Worm (Caenorhabditis elegans): Measurements from ENCODE around the gene sru-9.

DNA sequence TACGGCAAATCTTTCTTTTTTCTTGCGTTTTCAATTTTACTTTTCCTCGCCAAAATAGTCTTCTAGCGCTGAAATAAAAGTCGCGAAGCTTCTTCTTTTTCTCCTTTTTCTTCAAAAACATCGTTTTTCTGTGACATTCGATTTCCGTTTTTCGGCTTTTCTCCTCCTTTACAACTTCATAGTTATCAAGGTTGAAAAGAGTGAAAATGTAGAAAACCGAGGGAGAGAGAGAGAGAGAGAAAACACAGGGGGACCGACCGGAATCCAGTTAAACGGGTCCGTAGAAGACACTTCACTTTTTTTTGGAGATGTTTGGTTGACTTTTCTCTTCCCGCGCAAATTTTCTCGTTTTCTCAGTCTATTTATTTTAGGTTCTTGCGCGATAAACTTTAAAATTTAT lies 24.5 kb upstream of the sru-9 start:
- TF ChIP-seq mab-5 (tag; optimal IDR thresholded peaks at IDR 0.05) (no peak), ham-2 (GFP tag; optimal IDR thresholded peaks at IDR 0.05) (no peak), blmp-1 (tag; optimal IDR thresholded peaks at IDR 0.05) (no peak), snpc-4 (tag; optimal IDR thresholded peaks at IDR 0.05) (no peak), elt-1 (tag; optimal IDR thresholded peaks at IDR 0.05; ENCODE audit: borderline replicate concordance, insufficient read depth) (no peak), unc-62 (GFP tag; optimal IDR thresholded peaks at IDR 0.05) (no peak), sptf-1 (tag; optimal IDR thresholded peaks at IDR 0.05) (no peak), lsy-2 (tag; optimal IDR thresholded peaks at IDR 0.05) (no peak), ztf-11 (tag; optimal IDR thresholded peaks at IDR 0.05) (no peak), nhr-28 (tag; optimal IDR thresholded peaks at IDR 0.05) (no peak), ceh-83 (GFP tag; optimal IDR thresholded peaks at IDR 0.05) (no peak), elt-3 (tag; optimal IDR thresholded peaks at IDR 0.05) (no peak)
